Worm (Caenorhabditis elegans): ENCODE measurements around the gene sdz-33.

ce11 chrIII:11891335-11891734 is 15.9 kb upstream of the sdz-33 start, which contains the start of gene faah-5:
- no peak for TF ChIP-seq ama-1 (optimal IDR thresholded peaks at IDR 0.05)
- TF ChIP-seq tbx-37 (GFP tag; conservative IDR thresholded peaks at IDR 0.05), result no peak
- no peak for TF ChIP-seq ceh-13 (GFP tag; optimal IDR thresholded peaks at IDR 0.05)
- TF ChIP-seq flt-1 (GFP tag; IDR thresholded peaks at IDR 0.05), result no peak
- TF ChIP-seq B0310.2 (tag; optimal IDR thresholded peaks at IDR 0.05), result no peak
- TF ChIP-seq F13C5.2 (tag; optimal IDR thresholded peaks at IDR 0.05), result no peak
- no peak for TF ChIP-seq hmg-4 (GFP tag; optimal IDR thresholded peaks at IDR 0.05)
- TF ChIP-seq sea-1 (GFP tag; conservative IDR thresholded peaks at IDR 0.05), result no peak
- no peak for TF ChIP-seq aly-1 (tag; optimal IDR thresholded peaks at IDR 0.05)
- no peak for TF ChIP-seq ets-7 (tag; optimal IDR thresholded peaks at IDR 0.05)
- no peak for TF ChIP-seq scrt-1 (GFP tag; IDR thresholded peaks at IDR 0.05)
- no peak for TF ChIP-seq hmbx-1 (tag; optimal IDR thresholded peaks at IDR 0.05)

Measured in whole organism, early embryonic.